Worm (Caenorhabditis elegans) whole organism, L1 larva: ENCODE measurements around the gene C38C3.4.

Experiments
- C04F5.9 ChIP-seq: sonication (generic microtip); optimal IDR thresholded peaks from 2 replicates; lab custom pipeline; 2016; ENCODE audit warnings: missing genetic modification characterization, missing compliant biosample characterization
- C16A3.4 ChIP-seq: fragments of 150-350 bp; optimal IDR thresholded peaks from 2 replicates; lab custom pipeline; 2014; ENCODE audit warnings: missing biosample characterization, missing genetic modification characterization
- C34B4.2 ChIP-seq: sonication (generic microtip); optimal IDR thresholded peaks from 2 replicates; lab custom pipeline; 2017; ENCODE audit warnings: mild to moderate bottlenecking, missing genetic modification characterization, missing compliant biosample characterization
- F16B12.6 ChIP-seq: fragments of 150-350 bp; optimal IDR thresholded peaks from 2 replicates; lab custom pipeline; 2014; ENCODE audit warnings: missing biosample characterization, missing genetic modification characterization
- aha-1 ChIP-seq: fragments of 150-350 bp; optimal IDR thresholded peaks from 2 replicates; lab custom pipeline; 2014; ENCODE audit warnings: missing biosample characterization, missing genetic modification characterization
- aly-2 ChIP-seq: fragments of 150-350 bp; optimal IDR thresholded peaks from 2 replicates; lab custom pipeline; 2014; ENCODE audit warnings: missing biosample characterization, missing genetic modification characterization
- ama-1 ChIP-seq: fragments of 150-350 bp; optimal IDR thresholded peaks from 2 replicates; lab custom pipeline; 2014
- blmp-1 ChIP-seq: fragments of 150-350 bp; optimal IDR thresholded peaks from 2 replicates; lab custom pipeline; 2014; ENCODE audit warnings: missing biosample characterization, missing genetic modification characterization
- ceh-90 ChIP-seq: sonication (generic microtip); optimal IDR thresholded peaks from 2 replicates; lab custom pipeline; 2016; ENCODE audit warnings: missing genetic modification characterization, missing compliant biosample characterization
- ces-1 ChIP-seq: fragments of 150-350 bp; optimal IDR thresholded peaks from 2 replicates; lab custom pipeline; 2014; ENCODE audit warnings: missing biosample characterization, missing genetic modification reagents, missing genetic modification characterization
- dsc-1 ChIP-seq: sonication (generic microtip); optimal IDR thresholded peaks from 2 replicates; lab custom pipeline; 2016; ENCODE audit warnings: mild to moderate bottlenecking, missing genetic modification characterization, missing compliant biosample characterization
- egl-13 ChIP-seq: sonication (generic microtip); optimal IDR thresholded peaks from 2 replicates; lab custom pipeline; 2016; ENCODE audit warnings: missing genotype, missing genetic modification reagents, missing genetic modification characterization, missing compliant biosample characterization
- egl-27 ChIP-seq, 2 experiments: fragments of 150-350 bp in 1 of 2; sonication (generic microtip); optimal IDR thresholded peaks; 3 replicates each; lab custom pipeline; 2017 to 2018; ENCODE audit warnings: missing biosample characterization in 2 of 2, missing genetic modification characterization in 2 of 2, missing genetic modification reagents in 2 of 2
- elt-2 ChIP-seq: sonication (generic microtip); optimal IDR thresholded peaks from 2 replicates; lab custom pipeline; 2016; ENCODE audit warnings: missing genetic modification characterization, mild to moderate bottlenecking, inconsistent platforms, missing compliant biosample characterization, missing genetic modification reagents
- elt-3 ChIP-seq, 6 experiments: fragments of 150-350 bp in 1 of 6; sonication (generic microtip); optimal IDR thresholded peaks; 2 replicates each; lab custom pipeline; 2017 to 2018; ENCODE audit warnings: missing biosample characterization in 6 of 6, missing genetic modification characterization in 6 of 6, inconsistent platforms in 1 of 6
- ets-5 ChIP-seq: fragments of 200-800 bp; sonication (Bioruptor generic); IDR thresholded peaks from 2 replicates; pipeline ENCODE4 v1.3.6; 2022; ENCODE audit warnings: missing genetic modification characterization, missing compliant biosample characterization
- fkh-4 ChIP-seq: sonication (generic microtip); optimal IDR thresholded peaks from 2 replicates; lab custom pipeline; 2016; ENCODE audit warnings: missing compliant biosample characterization, missing genetic modification characterization, borderline replicate concordance
- grh-1 ChIP-seq: fragments of 200-800 bp; sonication (Bioruptor generic); IDR thresholded peaks from 2 replicates; pipeline ENCODE4 v1.3.6; 2022; ENCODE audit warnings: missing genetic modification reagents, missing genetic modification characterization, missing compliant biosample characterization
- hlh-4 ChIP-seq: sonication (generic microtip); optimal IDR thresholded peaks from 2 replicates; lab custom pipeline; 2016; ENCODE audit warnings: mild to moderate bottlenecking, missing genetic modification characterization, missing compliant biosample characterization
- hpl-2 ChIP-seq: fragments of 150-350 bp; optimal IDR thresholded peaks from 2 replicates; lab custom pipeline; 2014; ENCODE audit warnings: missing biosample characterization, missing genetic modification reagents, missing genetic modification characterization
- irx-1 ChIP-seq: sonication (generic microtip); optimal IDR thresholded peaks from 2 replicates; lab custom pipeline; 2016; ENCODE audit warnings: missing genetic modification characterization, missing compliant biosample characterization
- isw-1 ChIP-seq: fragments of 200-800 bp; sonication (Bioruptor generic); IDR thresholded peaks from 2 replicates; pipeline ENCODE4 v1.3.6; 2022; ENCODE audit warnings: missing genetic modification characterization, missing compliant biosample characterization
- lin-14 ChIP-seq: fragments of 200-800 bp; sonication (Bioruptor generic); optimal IDR thresholded peaks from 2 replicates; lab custom pipeline; 2018; ENCODE audit warnings: mild to moderate bottlenecking, missing genetic modification characterization, moderate library complexity, missing compliant biosample characterization
- lin-15B ChIP-seq: fragments of 150-350 bp; sonication (generic microtip); optimal IDR thresholded peaks from 3 replicates; lab custom pipeline; 2014; ENCODE audit warnings: missing biosample characterization, missing genetic modification characterization
- lin-35 ChIP-seq, 2 experiments: fragments of 150-350 bp; optimal IDR thresholded peaks; 2 replicates each; lab custom pipeline; 2014; ENCODE audit warnings: missing biosample characterization in 2 of 2, missing genetic modification characterization in 2 of 2, missing genetic modification reagents in 2 of 2
- mab-9 ChIP-seq: fragments of 200-800 bp; sonication (Bioruptor generic); IDR thresholded peaks from 2 replicates; pipeline ENCODE4 v1.3.6; 2022; ENCODE audit warnings: missing genetic modification reagents, missing genetic modification characterization, missing compliant biosample characterization
- mdl-1 ChIP-seq, 2 experiments: fragments of 150-350 bp; optimal IDR thresholded peaks; 2 replicates each; lab custom pipeline; 2014 to 2017; ENCODE audit warnings: missing biosample characterization in 2 of 2, missing genetic modification characterization in 2 of 2, inconsistent platforms in 1 of 2
- mef-2 ChIP-seq: fragments of 150-350 bp; optimal IDR thresholded peaks from 2 replicates; lab custom pipeline; 2014; ENCODE audit warnings: missing biosample characterization, missing genetic modification characterization
- mep-1 ChIP-seq: fragments of 150-350 bp; optimal IDR thresholded peaks from 2 replicates; lab custom pipeline; 2014; ENCODE audit warnings: missing biosample characterization, missing genetic modification characterization
- nhr-12 ChIP-seq: sonication (generic microtip); optimal IDR thresholded peaks from 2 replicates; lab custom pipeline; 2017; ENCODE audit warnings: missing biosample characterization, missing genetic modification characterization
- nhr-19 ChIP-seq: fragments of 200-800 bp; sonication (Bioruptor generic); conservative IDR thresholded peaks from 2 replicates; pipeline ENCODE4 v1.3.6; 2022; ENCODE audit warnings: missing genetic modification characterization, missing compliant biosample characterization
- nhr-20 ChIP-seq: sonication (generic microtip); optimal IDR thresholded peaks from 2 replicates; lab custom pipeline; 2016; ENCODE audit warnings: mild to moderate bottlenecking, missing genetic modification characterization, missing compliant biosample characterization
- nhr-237 ChIP-seq: fragments of 150-350 bp; optimal IDR thresholded peaks from 2 replicates; lab custom pipeline; 2014; ENCODE audit warnings: missing biosample characterization, missing genetic modification characterization
- nhr-71 ChIP-seq: sonication (generic microtip); optimal IDR thresholded peaks from 2 replicates; lab custom pipeline; 2016; ENCODE audit warnings: mild to moderate bottlenecking, missing genetic modification characterization, moderate library complexity, missing compliant biosample characterization
- nhr-76 ChIP-seq: sonication (generic microtip); optimal IDR thresholded peaks from 2 replicates; lab custom pipeline; 2017; ENCODE audit warnings: missing biosample characterization, missing genetic modification characterization
- nhr-85 ChIP-seq: sonication (generic microtip); peaks from one replicate; lab custom pipeline; 2016; ENCODE audit warnings: missing genetic modification characterization, inconsistent platforms, missing compliant biosample characterization
- pag-3 ChIP-seq: sonication (generic microtip); optimal IDR thresholded peaks from 2 replicates; lab custom pipeline; 2017; ENCODE audit warnings: missing genetic modification characterization, mild to moderate bottlenecking, missing compliant biosample characterization, antibody characterized with exemption, borderline replicate concordance; ENCODE audit not compliant: insufficient read depth
- pax-3 ChIP-seq: fragments of 200-800 bp; sonication (Bioruptor generic); optimal IDR thresholded peaks from 2 replicates; lab custom pipeline; 2018; ENCODE audit warnings: mild to moderate bottlenecking, missing genetic modification characterization, moderate library complexity, missing compliant biosample characterization
- rnt-1 ChIP-seq: sonication (generic microtip); optimal IDR thresholded peaks from 2 replicates; lab custom pipeline; 2016; ENCODE audit warnings: mild to moderate bottlenecking, missing genetic modification characterization, moderate library complexity, missing compliant biosample characterization
- snpc-4 ChIP-seq: fragments of 150-350 bp; optimal IDR thresholded peaks from 2 replicates; lab custom pipeline; 2014; ENCODE audit warnings: missing biosample characterization, missing genetic modification characterization
- snu-23 ChIP-seq: sonication (generic microtip); optimal IDR thresholded peaks from 2 replicates; lab custom pipeline; 2016; ENCODE audit warnings: missing genetic modification characterization, missing compliant biosample characterization
- sox-4 ChIP-seq: sonication (generic microtip); optimal IDR thresholded peaks from 2 replicates; lab custom pipeline; 2016; ENCODE audit warnings: missing genetic modification characterization, missing compliant biosample characterization
- sptf-1 ChIP-seq: fragments of 150-350 bp; optimal IDR thresholded peaks from 2 replicates; lab custom pipeline; 2014; ENCODE audit warnings: missing biosample characterization, missing genetic modification characterization
- tbx-2 ChIP-seq: sonication (generic microtip); optimal IDR thresholded peaks from 2 replicates; lab custom pipeline; 2016; ENCODE audit warnings: missing genetic modification characterization, missing compliant biosample characterization
- tlp-1 ChIP-seq: fragments of 150-350 bp; optimal IDR thresholded peaks from 2 replicates; lab custom pipeline; 2014; ENCODE audit warnings: missing biosample characterization, missing genetic modification characterization
- unc-130 ChIP-seq: fragments of 150-350 bp; optimal IDR thresholded peaks from 2 replicates; lab custom pipeline; 2017; ENCODE audit warnings: missing biosample characterization, missing genetic modification characterization, inconsistent platforms
- unc-86 ChIP-seq: sonication (generic microtip); optimal IDR thresholded peaks from 2 replicates; lab custom pipeline; 2016; ENCODE audit warnings: missing genetic modification characterization, missing compliant biosample characterization
- vab-15 ChIP-seq: sonication (generic microtip); optimal IDR thresholded peaks from 2 replicates; lab custom pipeline; 2017; ENCODE audit warnings: missing genotype, mild to moderate bottlenecking, missing genetic modification characterization, missing compliant biosample characterization
- xbp-1 ChIP-seq: sonication (generic microtip); optimal IDR thresholded peaks from 2 replicates; lab custom pipeline; 2016; ENCODE audit warnings: missing genetic modification characterization, missing compliant biosample characterization
- zag-1 ChIP-seq: fragments of 150-350 bp; optimal IDR thresholded peaks from 2 replicates; lab custom pipeline; 2014; ENCODE audit warnings: missing biosample characterization, missing genetic modification characterization
- ztf-11 ChIP-seq, 2 experiments: sonication (generic microtip); optimal IDR thresholded peaks; 2 replicates each; lab custom pipeline; 2016 to 2017; ENCODE audit warnings: missing genetic modification characterization in 2 of 2, missing biosample characterization in 1 of 2, missing compliant biosample characterization in 1 of 2

Gene C38C3.4

ce11 chrV:1472569-1472968 is 9.3 kb upstream of the C38C3.4 start:
- no peak for TF ChIP-seq grh-1
- TF ChIP-seq nhr-71: peak; percentile 16
- TF ChIP-seq pax-3: no peak
- TF ChIP-seq ceh-90 (tag; lab: Kevin White, UChicago): no peak
- TF ChIP-seq zag-1 (tag; lab: Kevin White, UChicago): no peak
- peak; percentile 71 for TF ChIP-seq lin-14 (GFP tag; lab: Kevin White, UChicago)
- TF ChIP-seq mep-1: peak; percentile 48
- peak; percentile 36 for TF ChIP-seq dsc-1 (tag; lab: Kevin White, UChicago)
- TF ChIP-seq nhr-85 (tag; lab: Kevin White, UChicago): peak; percentile 73

ce11 chrV:1474486-1475125 is 7.2 kb upstream of the C38C3.4 start, which contains the start of the genes F53E2.2 and unc-60:
Gene F53E2.2 (plus strand): TSS chrV:1475086.
Gene unc-60 (plus strand): TSS chrV:1475086.
- TF ChIP-seq unc-130 (tag; lab: Kevin White, UChicago) (no peak), snu-23 (GFP tag; lab: Kevin White, UChicago) (peak; percentile 80), nhr-12 (tag; lab: Kevin White, UChicago) (no peak), F16B12.6 (tag; lab: Kevin White, UChicago) (no peak), hlh-4 (tag; lab: Kevin White, UChicago) (no peak), fkh-4 (tag; lab: Kevin White, UChicago) (no peak), tlp-1 (tag; lab: Kevin White, UChicago) (no peak), elt-2 (tag; lab: Kevin White, UChicago) (peak; percentile 5), rnt-1 (peak; percentile 49), pax-3 (no peak), ztf-11 (tag; optimal IDR thresholded peaks at IDR 0.05; lab: Kevin White, UChicago) (peak in 1 of 2 experiments; percentile 54), snpc-4 (tag; lab: Kevin White, UChicago) (no peak), aly-2 (tag; lab: Kevin White, UChicago) (no peak), pag-3 (tag; lab: Kevin White, UChicago) (no peak), C34B4.2 (tag; lab: Kevin White, UChicago) (no peak), zag-1 (tag; lab: Kevin White, UChicago) (no peak), vab-15 (tag; lab: Kevin White, UChicago) (no peak), isw-1 (GFP tag; lab: Robert Waterston, UW) (peak; percentile 30; the same call in 1 of the 2 replicates), mef-2 (no peak), lin-35 (GFP tag; optimal IDR thresholded peaks at IDR 0.05; lab: Kevin White, UChicago) (peak; percentile 45 to 69), ets-5 (GFP tag; lab: Robert Waterston, UW) (no peak), nhr-71 (peak; percentile 82), nhr-76 (no peak), ama-1 (lab: Kevin White, UChicago) (no peak), mab-9 (GFP tag; lab: Robert Waterston, UW) (no peak; the same call in 1 of the 2 replicates), nhr-19 (GFP tag; lab: Robert Waterston, UW) (no peak; the same call in 1 of the 2 replicates), ces-1 (no peak), tbx-2 (tag; lab: Kevin White, UChicago) (peak; percentile 68), lin-15B (tag; lab: Kevin White, UChicago) (no peak), mdl-1 (tag; optimal IDR thresholded peaks at IDR 0.05; lab: Kevin White, UChicago) (peak in 1 of 2 experiments; percentile 47), nhr-85 (tag; lab: Kevin White, UChicago) (peak; percentile 74), egl-27 (tag; optimal IDR thresholded peaks at IDR 0.05; lab: Kevin White, UChicago) (peak; percentile 34 to 46), irx-1 (tag; lab: Kevin White, UChicago) (peak; percentile 29), xbp-1 (tag; lab: Kevin White, UChicago) (peak; percentile 44), mep-1 (peak; percentile 59), aha-1 (no peak), elt-3 (tag; optimal IDR thresholded peaks at IDR 0.05; lab: Kevin White, UChicago) (no peak), egl-13 (tag; lab: Kevin White, UChicago) (no peak), unc-86 (tag; lab: Kevin White, UChicago) (peak; percentile 65), C16A3.4 (tag; lab: Kevin White, UChicago) (peak; percentile 35), sox-4 (tag; lab: Kevin White, UChicago) (no peak), nhr-20 (tag; lab: Kevin White, UChicago) (peak; percentile 40), hpl-2 (GFP tag; lab: Kevin White, UChicago) (no peak), sptf-1 (tag; lab: Kevin White, UChicago) (no peak), C04F5.9 (tag; lab: Kevin White, UChicago) (no peak), nhr-237 (tag; lab: Kevin White, UChicago) (no peak), blmp-1 (tag; lab: Kevin White, UChicago) (peak; percentile 49)
